Worm (Caenorhabditis elegans) whole organism, early embryonic: ENCODE data around the gene F56F11.2.

Experiments
- aly-1 ChIP-seq: sonication (generic microtip); optimal IDR thresholded peaks from 2 replicates; lab custom pipeline; 2016; ENCODE audit warnings: missing genetic modification characterization, missing compliant biosample characterization
- ceh-13 ChIP-seq: fragments of 200-800 bp; sonication (Bioruptor generic); optimal IDR thresholded peaks from 2 replicates; lab custom pipeline; 2018; ENCODE audit warnings: mild to moderate bottlenecking, missing genetic modification characterization, missing compliant biosample characterization
- hmg-4 ChIP-seq: fragments of 200-800 bp; sonication (Bioruptor generic); optimal IDR thresholded peaks from 2 replicates; lab custom pipeline; 2018; ENCODE audit warnings: mild to moderate bottlenecking, missing genetic modification characterization, missing compliant biosample characterization

- no peak for TF ChIP-seq hmg-4 (GFP tag; lab: Kevin White, UChicago)
- no peak for TF ChIP-seq aly-1 (tag; lab: Kevin White, UChicago)
- no peak for TF ChIP-seq ceh-13 (GFP tag; lab: Kevin White, UChicago)
Measured at ce11 chrIII:2879703-2880102, 2.4 kb upstream of the F56F11.2 start.
